Worm (Caenorhabditis elegans) whole organism, mixed stage, embryonic: ENCODE measurements around the gene ZK930.6.

Source experiments
- blmp-1 ChIP-seq: fragments of 150-350 bp; optimal IDR thresholded peaks from 2 replicates; lab custom pipeline; 2014; ENCODE audit warnings: missing biosample characterization, missing genetic modification characterization
- ceh-39 ChIP-seq: fragments of 150-350 bp; optimal IDR thresholded peaks from 2 replicates; lab custom pipeline; 2014; ENCODE audit warnings: missing biosample characterization, missing genetic modification characterization
- elt-1 ChIP-seq: sonication (generic microtip); optimal IDR thresholded peaks from 2 replicates; lab custom pipeline; 2017; ENCODE audit warnings: missing genetic modification characterization, mild to moderate bottlenecking, missing compliant biosample characterization, antibody characterized with exemption, moderate library complexity, borderline replicate concordance; ENCODE audit not compliant: insufficient read depth
- elt-3 ChIP-seq: fragments of 150-350 bp; optimal IDR thresholded peaks from 2 replicates; lab custom pipeline; 2014; ENCODE audit warnings: missing biosample characterization, missing genetic modification characterization
- mls-2 ChIP-seq: sonication (generic microtip); optimal IDR thresholded peaks from 2 replicates; lab custom pipeline; 2016; ENCODE audit warnings: mild to moderate bottlenecking, missing genetic modification characterization, moderate library complexity, missing compliant biosample characterization
- nhr-12 ChIP-seq: fragments of 150-350 bp; optimal IDR thresholded peaks from 2 replicates; lab custom pipeline; 2014; ENCODE audit warnings: missing biosample characterization, missing genetic modification characterization
- nhr-28 ChIP-seq: fragments of 150-350 bp; optimal IDR thresholded peaks from 2 replicates; lab custom pipeline; 2014; ENCODE audit warnings: missing biosample characterization, missing genetic modification characterization
- pha-4 ChIP-seq: fragments of 150-350 bp; optimal IDR thresholded peaks from 2 replicates; lab custom pipeline; 2018; ENCODE audit warnings: missing biosample characterization, missing genetic modification reagents, missing genetic modification characterization
- snpc-4 ChIP-seq: fragments of 150-350 bp; optimal IDR thresholded peaks from 2 replicates; lab custom pipeline; 2014; ENCODE audit warnings: missing biosample characterization, missing genetic modification characterization
- ztf-11 ChIP-seq: fragments of 150-350 bp; optimal IDR thresholded peaks from 2 replicates; lab custom pipeline; 2014; ENCODE audit warnings: missing biosample characterization, missing genetic modification characterization

- TF ChIP-seq snpc-4 (tag; lab: Kevin White, UChicago): no peak
- TF ChIP-seq blmp-1 (tag; lab: Kevin White, UChicago): no peak
- no peak for TF ChIP-seq ceh-39 (tag; lab: Kevin White, UChicago)
- no peak for TF ChIP-seq pha-4 (tag; lab: Kevin White, UChicago)
- no peak for TF ChIP-seq ztf-11 (tag; lab: Kevin White, UChicago)
- no peak for TF ChIP-seq elt-1 (tag; lab: Kevin White, UChicago)
- no peak for TF ChIP-seq mls-2 (tag; lab: Kevin White, UChicago)
- TF ChIP-seq elt-3 (tag; lab: Kevin White, UChicago): no peak
- TF ChIP-seq nhr-12: no peak
- no peak for TF ChIP-seq nhr-28
Measured at ce11 chrII:11853108-11853507, 30.6 kb upstream of the ZK930.6 start.
